Fruit fly (Drosophila melanogaster) whole organism: ENCODE data around the gene dpr19.

Experiments
- CG8478 ChIP-seq: fragments of >200 bp; optimal IDR thresholded peaks from 2 replicates; lab custom pipeline; 2018; ENCODE audit warnings: inconsistent platforms
- Dll ChIP-seq: fragments of >200 bp; optimal IDR thresholded peaks from 2 replicates; lab custom pipeline; 2017
- pan ChIP-seq: fragments of >200 bp; optimal IDR thresholded peaks from 2 replicates; lab custom pipeline; 2017
- psq ChIP-seq: fragments of >200 bp; optimal IDR thresholded peaks from 2 replicates; lab custom pipeline; 2017
- usp ChIP-seq: fragments of >200 bp; optimal IDR thresholded peaks from 2 replicates; lab custom pipeline; 2017; ENCODE audit warnings: missing biosample characterization, missing genetic modification characterization, mixed read lengths

DNA sequence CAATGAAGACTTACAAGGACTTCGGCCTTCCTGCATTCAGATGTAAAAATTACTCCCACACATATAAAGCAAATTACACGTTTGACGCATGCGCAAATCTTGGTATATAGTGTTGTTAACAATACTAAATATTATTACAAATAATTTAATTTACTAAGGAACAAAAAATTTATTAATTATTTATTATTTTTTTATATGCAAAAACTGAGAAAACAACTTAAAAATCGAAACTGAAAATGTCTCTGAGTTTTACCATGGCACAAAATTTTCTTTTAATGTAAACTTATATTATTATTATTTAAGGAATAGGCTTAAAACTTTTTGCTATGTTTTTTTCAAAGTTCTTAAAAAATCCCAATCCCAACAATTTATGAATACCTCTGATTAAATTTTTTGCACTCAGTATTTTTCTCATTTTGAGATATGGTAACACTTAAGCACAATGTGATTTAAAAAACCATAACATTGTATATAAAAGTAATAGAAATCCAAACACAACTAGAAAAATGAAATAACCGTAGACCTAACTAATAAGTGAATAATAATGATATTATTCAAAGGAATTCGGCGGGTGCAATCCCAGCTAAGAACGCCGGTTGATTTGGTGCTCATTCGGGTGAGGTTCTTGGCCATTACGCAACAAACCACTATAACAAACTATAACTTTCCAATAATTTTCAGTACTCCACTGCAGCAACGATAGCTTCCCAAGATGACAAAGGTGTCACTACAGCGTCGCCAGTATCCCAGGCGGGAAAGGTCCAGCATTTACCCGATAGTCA is 44.7 kb upstream of the dpr19 start, which contains the start of the genes Schip1 and Cox10:
- no peak for TF ChIP-seq psq (lab: Kevin White, UChicago)
- no peak for TF ChIP-seq pan
- TF ChIP-seq CG8478, result no peak
- no peak for TF ChIP-seq Dll (lab: Kevin White, UChicago)
- TF ChIP-seq usp (GFP tag; lab: Kevin White, UChicago), result no peak
